Worm (Caenorhabditis elegans): ENCODE results near the gene perm-3.
A peak's percentile ranks its signal among the peaks of the same experiment; 100 is the strongest.

perm-3 gene

ce11 chrIV:5394687-5395086 lies at the start of gene perm-3, which contains the start of gene swsn-6:
Gene perm-3 (minus strand): TSS chrIV:5394804.
Gene swsn-6 (plus strand): TSS chrIV:5395033.
- TF ChIP-seq T22C8.4 (GFP tag; IDR thresholded peaks at IDR 0.05) (peak; percentile 85; the same call in 1 of the 2 replicates), klf-2 (GFP tag; conservative IDR thresholded peaks at IDR 0.05) (no peak), ztf-29 (GFP tag; IDR thresholded peaks at IDR 0.05) (no peak), med-1 (GFP tag; optimal IDR thresholded peaks at IDR 0.05; ENCODE audit: insufficient read depth) (no peak), tab-1 (GFP tag; IDR thresholded peaks at IDR 0.05) (no peak), ztf-23 (GFP tag; IDR thresholded peaks at IDR 0.05) (no peak), cog-1 (tag; optimal IDR thresholded peaks at IDR 0.05) (no peak), ref-1 (GFP tag; conservative IDR thresholded peaks at IDR 0.05) (no peak), flt-1 (GFP tag; IDR thresholded peaks at IDR 0.05) (peak; percentile 66; the same call in 1 of the 2 replicates)

- TF ChIP-seq klf-2 (GFP tag; conservative IDR thresholded peaks at IDR 0.05): no peak
- no peak for TF ChIP-seq ztf-29 (GFP tag; IDR thresholded peaks at IDR 0.05)
- no peak for TF ChIP-seq ztf-23 (GFP tag; IDR thresholded peaks at IDR 0.05)
- TF ChIP-seq tab-1 (GFP tag; IDR thresholded peaks at IDR 0.05): no peak
- TF ChIP-seq med-1 (GFP tag; optimal IDR thresholded peaks at IDR 0.05; ENCODE audit: insufficient read depth): no peak
- TF ChIP-seq T22C8.4 (GFP tag; IDR thresholded peaks at IDR 0.05): no peak
- TF ChIP-seq flt-1 (GFP tag; IDR thresholded peaks at IDR 0.05): no peak
- no peak for TF ChIP-seq ref-1 (GFP tag; conservative IDR thresholded peaks at IDR 0.05)
- TF ChIP-seq cog-1 (tag; optimal IDR thresholded peaks at IDR 0.05): no peak
Observed at ce11 chrIV:5438705-5439104, 44.1 kb upstream of the perm-3 start, which contains the start of gene mgl-3. Gene mgl-3 (plus strand): TSS chrIV:5439005.

ce11 chrIV:5419122-5419521 lies 24.5 kb upstream of the perm-3 start, which contains the start of gene ehn-3:
Gene ehn-3 (minus strand): TSS chrIV:5419222.
- TF ChIP-seq ztf-29 (GFP tag; IDR thresholded peaks at IDR 0.05): no peak
- TF ChIP-seq klf-2 (GFP tag; conservative IDR thresholded peaks at IDR 0.05): no peak
- TF ChIP-seq ref-1 (GFP tag; conservative IDR thresholded peaks at IDR 0.05): no peak
- no peak for TF ChIP-seq med-1 (GFP tag; optimal IDR thresholded peaks at IDR 0.05; ENCODE audit: insufficient read depth)
- no peak for TF ChIP-seq flt-1 (GFP tag; IDR thresholded peaks at IDR 0.05)
- no peak for TF ChIP-seq tab-1 (GFP tag; IDR thresholded peaks at IDR 0.05)
- TF ChIP-seq T22C8.4 (GFP tag; IDR thresholded peaks at IDR 0.05): no peak
- TF ChIP-seq ztf-23 (GFP tag; IDR thresholded peaks at IDR 0.05): no peak
- no peak for TF ChIP-seq cog-1 (tag; optimal IDR thresholded peaks at IDR 0.05)

ce11 chrIV:5415696-5416095 lies 21.1 kb upstream of the perm-3 start, which contains the start of gene spp-7:
Gene spp-7 (minus strand): TSS chrIV:5415796.
- no peak for TF ChIP-seq cog-1 (tag; optimal IDR thresholded peaks at IDR 0.05)
- TF ChIP-seq med-1 (GFP tag; optimal IDR thresholded peaks at IDR 0.05; ENCODE audit: insufficient read depth): no peak
- TF ChIP-seq ref-1 (GFP tag; conservative IDR thresholded peaks at IDR 0.05): no peak
- no peak for TF ChIP-seq flt-1 (GFP tag; IDR thresholded peaks at IDR 0.05)
- no peak for TF ChIP-seq T22C8.4 (GFP tag; IDR thresholded peaks at IDR 0.05)
- TF ChIP-seq ztf-29 (GFP tag; IDR thresholded peaks at IDR 0.05): no peak
- no peak for TF ChIP-seq ztf-23 (GFP tag; IDR thresholded peaks at IDR 0.05)
- no peak for TF ChIP-seq tab-1 (GFP tag; IDR thresholded peaks at IDR 0.05)

- TF ChIP-seq ref-1 (GFP tag; conservative IDR thresholded peaks at IDR 0.05): no peak
- peak; percentile 61 for TF ChIP-seq T22C8.4 (GFP tag; IDR thresholded peaks at IDR 0.05)
Observed at ce11 chrIV:5411641-5412337, 17.2 kb upstream of the perm-3 start, which contains the start of gene ZK616.8. Gene ZK616.8 (minus strand): TSS chrIV:5412193.

ce11 chrIV:5411120-5411519 lies 16.5 kb upstream of the perm-3 start, which contains the start of gene ZK616.65:
Gene ZK616.65 (minus strand): TSS chrIV:5411220.
- TF ChIP-seq ztf-29 (GFP tag; IDR thresholded peaks at IDR 0.05): no peak
- no peak for TF ChIP-seq cog-1 (tag; optimal IDR thresholded peaks at IDR 0.05)
- TF ChIP-seq ztf-23 (GFP tag; IDR thresholded peaks at IDR 0.05): no peak
- no peak for TF ChIP-seq med-1 (GFP tag; optimal IDR thresholded peaks at IDR 0.05; ENCODE audit: insufficient read depth)
- no peak for TF ChIP-seq T22C8.4 (GFP tag; IDR thresholded peaks at IDR 0.05)
- TF ChIP-seq klf-2 (GFP tag; conservative IDR thresholded peaks at IDR 0.05): no peak

ce11 chrIV:5409112-5409511 lies 14.5 kb upstream of the perm-3 start:
- no peak for TF ChIP-seq cog-1 (tag; optimal IDR thresholded peaks at IDR 0.05)
- TF ChIP-seq ztf-29 (GFP tag; IDR thresholded peaks at IDR 0.05): no peak

- TF ChIP-seq klf-2 (GFP tag; conservative IDR thresholded peaks at IDR 0.05): no peak
- TF ChIP-seq med-1 (GFP tag; optimal IDR thresholded peaks at IDR 0.05; ENCODE audit: insufficient read depth): no peak
- TF ChIP-seq ztf-29 (GFP tag; IDR thresholded peaks at IDR 0.05): no peak
- no peak for TF ChIP-seq ztf-23 (GFP tag; IDR thresholded peaks at IDR 0.05)
- no peak for TF ChIP-seq cog-1 (tag; optimal IDR thresholded peaks at IDR 0.05)
Observed at ce11 chrIV:5405345-5405744, 10.7 kb upstream of the perm-3 start, which contains the start of gene ZK616.61. Gene ZK616.61 (plus strand): TSS chrIV:5405645.

ce11 chrIV:5400609-5401008 lies 6.0 kb upstream of the perm-3 start, which contains the start of gene ZK616.1:
Gene ZK616.1 (plus strand): TSS chrIV:5400909.
- no peak for TF ChIP-seq ztf-29 (GFP tag; IDR thresholded peaks at IDR 0.05)
- no peak for TF ChIP-seq flt-1 (GFP tag; IDR thresholded peaks at IDR 0.05)
- TF ChIP-seq T22C8.4 (GFP tag; IDR thresholded peaks at IDR 0.05): no peak
- no peak for TF ChIP-seq klf-2 (GFP tag; conservative IDR thresholded peaks at IDR 0.05)
- no peak for TF ChIP-seq tab-1 (GFP tag; IDR thresholded peaks at IDR 0.05)
- no peak for TF ChIP-seq med-1 (GFP tag; optimal IDR thresholded peaks at IDR 0.05; ENCODE audit: insufficient read depth)
- TF ChIP-seq ref-1 (GFP tag; conservative IDR thresholded peaks at IDR 0.05): no peak
- TF ChIP-seq ztf-23 (GFP tag; IDR thresholded peaks at IDR 0.05): no peak
- no peak for TF ChIP-seq cog-1 (tag; optimal IDR thresholded peaks at IDR 0.05)

- TF ChIP-seq T22C8.4 (GFP tag; IDR thresholded peaks at IDR 0.05) (no peak), tab-1 (GFP tag; IDR thresholded peaks at IDR 0.05) (no peak), ref-1 (GFP tag; conservative IDR thresholded peaks at IDR 0.05) (no peak), klf-2 (GFP tag; conservative IDR thresholded peaks at IDR 0.05) (no peak), cog-1 (tag; optimal IDR thresholded peaks at IDR 0.05) (no peak)
Observed at ce11 chrIV:5397539-5397938, 2.9 kb upstream of the perm-3 start, which contains the start of gene ZK616.2. Gene ZK616.2 (plus strand): TSS chrIV:5397839.
